Fruit fly (Drosophila melanogaster): ENCODE results near the gene CG32453.
A peak's percentile ranks its signal among the peaks of the same experiment; 100 is the strongest.
"Not testable (repeated sequence)": the region's sequence is repeated elsewhere in the genome, so short reads cannot be mapped to it uniquely, and the experiment has no call there.

The CG32453 gene

DNA sequence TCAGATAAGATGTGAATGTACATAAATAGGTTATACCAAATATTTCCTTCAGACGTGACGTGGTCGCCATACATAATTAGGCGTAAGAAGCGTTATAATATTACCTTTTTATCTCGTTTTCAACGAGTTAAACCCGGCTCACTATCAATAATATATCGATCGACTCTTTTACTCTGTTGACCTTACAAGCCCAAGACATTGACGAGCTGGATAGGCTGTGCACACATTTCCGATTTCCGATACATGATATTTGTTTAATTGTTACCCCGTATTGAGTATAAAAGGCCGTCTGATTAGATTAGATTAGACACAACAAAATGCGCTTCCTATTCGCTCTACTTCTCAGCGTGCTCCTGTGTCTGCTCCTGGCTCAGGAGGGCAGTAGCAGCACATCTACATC lies at the start of gene CG32453:
CG32453 (plus strand) TSS at position 301 of the 400 bp plus-strand sequence.
- not testable (repeated sequence) for TF ChIP-seq sv (GFP tag; optimal IDR thresholded peaks at IDR 0.05); dmrt93B (GFP tag; optimal IDR thresholded peaks at IDR 0.05); HLH106 (tag; optimal IDR thresholded peaks at IDR 0.05)

DNA sequence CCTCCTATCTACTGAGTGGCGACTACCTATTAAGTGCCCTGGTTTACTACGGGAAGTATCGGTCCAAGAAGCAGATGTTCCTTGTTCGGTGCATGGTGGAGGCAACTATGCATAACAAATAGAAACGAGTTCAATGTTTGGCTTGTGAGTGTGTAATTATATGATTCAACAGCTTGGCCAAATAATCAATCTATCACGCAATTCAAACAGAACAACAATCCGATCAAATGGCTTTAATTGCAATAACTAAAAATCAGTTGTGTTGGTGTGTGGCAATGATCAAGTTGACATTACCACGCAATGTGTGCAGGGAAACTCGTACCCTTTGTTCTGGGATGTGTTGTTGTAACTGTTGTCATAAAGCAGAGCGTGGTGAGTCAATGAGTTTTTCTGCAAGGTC lies 49.4 kb upstream of the CG32453 start, which contains the start of gene CG33769:
CG33769 (plus strand) TSS at position 301 of the 400 bp plus-strand sequence.
- TF ChIP-seq Vsx2 (GFP tag; optimal IDR thresholded peaks at IDR 0.05; ENCODE audit: partially characterized antibody) = no peak
- TF ChIP-seq Hr78 (GFP tag; optimal IDR thresholded peaks at IDR 0.05) = no peak

dm6 chr3L:22648372-22648771 lies 48.7 kb upstream of the CG32453 start, which contains the start of gene CG33770:
Gene CG33770, plus strand, starts transcription at chr3L:22648672.
- TF ChIP-seq CrebA (GFP tag; optimal IDR thresholded peaks at IDR 0.05; ENCODE audit: borderline replicate concordance) (no peak), CG9705 (GFP tag; optimal IDR thresholded peaks at IDR 0.05) (no peak), tai (GFP tag; optimal IDR thresholded peaks at IDR 0.05) (no peak), Dif (GFP tag; optimal IDR thresholded peaks at IDR 0.05; ENCODE audit: partially characterized antibody) (no peak), Rel (GFP tag; optimal IDR thresholded peaks at IDR 0.05) (no peak), Rel (tag; optimal IDR thresholded peaks at IDR 0.05) (no peak), psq (GFP tag; optimal IDR thresholded peaks at IDR 0.05) (no peak), Mio (GFP tag; optimal IDR thresholded peaks at IDR 0.05) (no peak), dsf (GFP tag; optimal IDR thresholded peaks at IDR 0.05; ENCODE audit: borderline replicate concordance) (no peak), h (GFP tag; optimal IDR thresholded peaks at IDR 0.05) (no peak)

- no peak for TF ChIP-seq dl (GFP tag; optimal IDR thresholded peaks at IDR 0.05; ENCODE audit: insufficient read depth in 1 of 2, partially characterized antibody in 2 of 2)
- TF ChIP-seq sage (GFP tag; optimal IDR thresholded peaks at IDR 0.05) = no peak
- TF ChIP-seq N (GFP tag; optimal IDR thresholded peaks at IDR 0.05) = no peak
- TF ChIP-seq Dif (GFP tag; optimal IDR thresholded peaks at IDR 0.05; ENCODE audit: partially characterized antibody) = no peak
- TF ChIP-seq tai (GFP tag; optimal IDR thresholded peaks at IDR 0.05) = no peak
- no peak for TF ChIP-seq foxo (GFP tag; optimal IDR thresholded peaks at IDR 0.05)
- no peak for TF ChIP-seq Hr78 (GFP tag; optimal IDR thresholded peaks at IDR 0.05)
- TF ChIP-seq sv (GFP tag; optimal IDR thresholded peaks at IDR 0.05) = no peak
- TF ChIP-seq Myc (optimal IDR thresholded peaks at IDR 0.05) = no peak
- no peak for TF ChIP-seq br (GFP tag; optimal IDR thresholded peaks at IDR 0.05)
- TF ChIP-seq jim (GFP tag; optimal IDR thresholded peaks at IDR 0.05) = no peak
- no peak for TF ChIP-seq OdsH (GFP tag; optimal IDR thresholded peaks at IDR 0.05)
- no peak for TF ChIP-seq GATAd (GFP tag; optimal IDR thresholded peaks at IDR 0.05)
Observed at dm6 chr3L:22649096-22649495, 47.9 kb upstream of the CG32453 start, which contains the start of gene CG33771. Gene CG33771, plus strand, starts transcription at chr3L:22649396.

dm6 chr3L:22652425-22652824 lies 44.6 kb upstream of the CG32453 start, which contains the start of gene CG33772:
Gene CG33772, minus strand, starts transcription at chr3L:22652525.
- TF ChIP-seq Myc (optimal IDR thresholded peaks at IDR 0.05) (no peak), CrebA (GFP tag; optimal IDR thresholded peaks at IDR 0.05; ENCODE audit: borderline replicate concordance) (no peak), sv (GFP tag; optimal IDR thresholded peaks at IDR 0.05) (no peak), N (GFP tag; optimal IDR thresholded peaks at IDR 0.05) (no peak), sage (GFP tag; optimal IDR thresholded peaks at IDR 0.05) (no peak)

- no peak for TF ChIP-seq Dif (GFP tag; optimal IDR thresholded peaks at IDR 0.05; ENCODE audit: partially characterized antibody)
- peak; percentile 46 for TF ChIP-seq h (GFP tag; optimal IDR thresholded peaks at IDR 0.05)
- TF ChIP-seq OdsH (GFP tag; optimal IDR thresholded peaks at IDR 0.05) = peak; percentile 11
- TF ChIP-seq tai (GFP tag; optimal IDR thresholded peaks at IDR 0.05) = no peak
- no peak for TF ChIP-seq CrebA (GFP tag; optimal IDR thresholded peaks at IDR 0.05; ENCODE audit: borderline replicate concordance)
- no peak for TF ChIP-seq CG9705 (GFP tag; optimal IDR thresholded peaks at IDR 0.05)
- no peak for TF ChIP-seq usp (GFP tag; optimal IDR thresholded peaks at IDR 0.05)
- no peak for TF ChIP-seq Rel (GFP tag; optimal IDR thresholded peaks at IDR 0.05)
- TF ChIP-seq Rel (tag; optimal IDR thresholded peaks at IDR 0.05) = no peak
- TF ChIP-seq sv (GFP tag; optimal IDR thresholded peaks at IDR 0.05) = no peak
- no peak for TF ChIP-seq Abd-B (GFP tag; optimal IDR thresholded peaks at IDR 0.05)
- TF ChIP-seq Hnf4 (GFP tag; optimal IDR thresholded peaks at IDR 0.05) = no peak
- peak; percentile 25 for TF ChIP-seq fru (GFP tag; optimal IDR thresholded peaks at IDR 0.05)
- TF ChIP-seq lola (GFP tag; optimal IDR thresholded peaks at IDR 0.05) = no peak
- no peak for TF ChIP-seq Mio (GFP tag; optimal IDR thresholded peaks at IDR 0.05)
- no peak for TF ChIP-seq dmrt93B (GFP tag; optimal IDR thresholded peaks at IDR 0.05)
- TF ChIP-seq psq (GFP tag; optimal IDR thresholded peaks at IDR 0.05) = no peak
- peak; percentile 27 for TF ChIP-seq HLH106 (tag; optimal IDR thresholded peaks at IDR 0.05)
- peak in 1 of 2 experiments; percentile 8 for TF ChIP-seq foxo (GFP tag; optimal IDR thresholded peaks at IDR 0.05)
- TF ChIP-seq Sp1 (GFP tag; optimal IDR thresholded peaks at IDR 0.05) = peak; percentile 1
- TF ChIP-seq Dfd (GFP tag; optimal IDR thresholded peaks at IDR 0.05) = no peak
- peak; percentile 49 for TF ChIP-seq rgr (GFP tag; optimal IDR thresholded peaks at IDR 0.05)
- no peak for TF ChIP-seq Vsx2 (GFP tag; optimal IDR thresholded peaks at IDR 0.05; ENCODE audit: partially characterized antibody)
- TF ChIP-seq woc (GFP tag; optimal IDR thresholded peaks at IDR 0.05) = no peak
- TF ChIP-seq br (GFP tag; optimal IDR thresholded peaks at IDR 0.05) = no peak
- TF ChIP-seq brk (GFP tag; optimal IDR thresholded peaks at IDR 0.05) = no peak
- peak; percentile 44 for TF ChIP-seq ey (GFP tag; optimal IDR thresholded peaks at IDR 0.05)
Observed at dm6 chr3L:22665110-22665509, 31.9 kb upstream of the CG32453 start.
